Worm (Caenorhabditis elegans): ENCODE measurements around the gene gldi-3.
A peak's percentile ranks its signal among the peaks of the same experiment; 100 is the strongest.

gldi-3 gene

DNA sequence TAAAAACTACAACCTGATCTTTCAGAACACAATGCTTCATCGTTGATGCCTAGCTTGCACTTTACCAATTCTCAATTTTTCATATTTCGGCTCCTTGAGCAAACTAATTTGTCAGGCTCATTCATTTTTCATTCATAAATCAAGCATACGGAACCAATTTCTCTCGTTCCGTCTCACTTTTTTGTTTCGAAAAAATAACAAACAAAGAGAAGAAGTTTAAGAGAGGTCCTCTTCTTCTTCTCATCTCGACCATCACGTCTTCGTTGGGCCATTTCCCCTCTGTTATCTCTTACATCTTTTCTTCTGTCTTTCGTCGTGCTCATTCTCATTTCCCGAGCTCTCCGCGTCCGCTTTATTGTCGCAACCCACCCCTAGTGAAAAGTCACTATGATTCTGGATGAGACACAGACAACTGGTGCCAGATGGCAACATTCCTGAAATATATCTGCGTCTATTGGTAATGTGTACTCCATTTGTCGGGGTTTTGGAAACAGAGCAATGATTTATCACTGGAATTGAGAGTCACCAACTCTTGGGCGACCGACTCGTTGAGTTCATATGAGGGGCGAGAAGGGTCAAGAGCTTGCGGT is 15.1 kb downstream of the gldi-3 start:
- TF ChIP-seq nhr-120 (GFP tag; IDR thresholded peaks at IDR 0.05) (no peak), F55B11.4 (tag; optimal IDR thresholded peaks at IDR 0.05; ENCODE audit: borderline replicate concordance, insufficient read depth) (no peak), hmg-1.2 (GFP tag; IDR thresholded peaks at IDR 0.05) (no peak), egl-18 (GFP tag; IDR thresholded peaks at IDR 0.05) (no peak), ceh-79 (tag; optimal IDR thresholded peaks at IDR 0.05) (no peak), ama-1 (optimal IDR thresholded peaks at IDR 0.05) (no peak), ama-1 (GFP tag; optimal IDR thresholded peaks at IDR 0.05) (no peak), B0261.1 (tag; optimal IDR thresholded peaks at IDR 0.05) (no peak), snpc-3.4 (tag; optimal IDR thresholded peaks at IDR 0.05) (no peak), chd-7 (tag; optimal IDR thresholded peaks at IDR 0.05) (no peak), madf-6 (GFP tag; IDR thresholded peaks at IDR 0.05) (no peak), F49E8.2 (tag; optimal IDR thresholded peaks at IDR 0.05; ENCODE audit: insufficient read depth) (no peak), lin-26 (GFP tag; IDR thresholded peaks at IDR 0.05) (no peak), Y53G8AR.9 (GFP tag; conservative IDR thresholded peaks at IDR 0.05) (no peak), T26A5.8 (tag; optimal IDR thresholded peaks at IDR 0.05) (no peak), ztf-26 (tag; optimal IDR thresholded peaks at IDR 0.05) (no peak), F10E7.11 (tag; optimal IDR thresholded peaks at IDR 0.05) (no peak), ceh-40 (GFP tag; IDR thresholded peaks at IDR 0.05) (no peak), aptf-2 (GFP tag; conservative IDR thresholded peaks at IDR 0.05) (no peak)

DNA sequence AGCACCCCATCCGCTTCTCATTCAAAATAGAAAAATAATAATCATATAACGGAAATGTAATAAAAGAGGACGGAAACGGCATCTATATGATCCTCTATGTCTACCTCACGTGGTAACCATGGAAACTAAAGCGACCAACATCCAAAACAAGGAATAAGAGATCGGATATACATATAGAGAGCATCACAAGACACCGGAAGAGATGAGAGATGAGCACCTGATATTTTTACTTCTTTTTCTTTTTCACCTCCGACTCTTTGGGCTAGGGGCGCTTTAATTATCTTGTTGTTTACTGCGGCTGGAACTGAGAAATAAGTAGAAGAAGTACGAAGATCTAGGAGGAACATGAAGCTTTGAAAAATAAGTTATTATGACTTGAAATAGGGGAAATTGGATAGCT is 16.1 kb downstream of the gldi-3 start:
- TF ChIP-seq bed-1 (GFP tag; IDR thresholded peaks at IDR 0.05) (no peak), F55B11.4 (tag; optimal IDR thresholded peaks at IDR 0.05; ENCODE audit: borderline replicate concordance, insufficient read depth) (no peak), B0035.1 (tag; optimal IDR thresholded peaks at IDR 0.05) (no peak), him-1 (tag; optimal IDR thresholded peaks at IDR 0.05) (no peak), ceh-100 (GFP tag; IDR thresholded peaks at IDR 0.05) (no peak), nhr-179 (tag; optimal IDR thresholded peaks at IDR 0.05) (no peak), madf-8 (GFP tag; conservative IDR thresholded peaks at IDR 0.05) (no peak), D2030.7 (GFP tag; IDR thresholded peaks at IDR 0.05) (no peak), lir-1 (GFP tag; conservative IDR thresholded peaks at IDR 0.05) (no peak), efl-1 (GFP tag; optimal IDR thresholded peaks at IDR 0.05) (no peak), cebp-1 (GFP tag; IDR thresholded peaks at IDR 0.05) (no peak), cebp-1 (tag; optimal IDR thresholded peaks at IDR 0.05) (no peak), hmg-20 (GFP tag; IDR thresholded peaks at IDR 0.05) (no peak), attf-6 (GFP tag; IDR thresholded peaks at IDR 0.05) (no peak), C17E4.6 (GFP tag; IDR thresholded peaks at IDR 0.05) (no peak), nhr-90 (tag; optimal IDR thresholded peaks at IDR 0.05) (no peak), sea-2 (GFP tag; IDR thresholded peaks at IDR 0.05) (no peak), snpc-1.1 (tag; optimal IDR thresholded peaks at IDR 0.05; ENCODE audit: insufficient read depth) (no peak), snpc-3.4 (tag; optimal IDR thresholded peaks at IDR 0.05) (no peak)

DNA sequence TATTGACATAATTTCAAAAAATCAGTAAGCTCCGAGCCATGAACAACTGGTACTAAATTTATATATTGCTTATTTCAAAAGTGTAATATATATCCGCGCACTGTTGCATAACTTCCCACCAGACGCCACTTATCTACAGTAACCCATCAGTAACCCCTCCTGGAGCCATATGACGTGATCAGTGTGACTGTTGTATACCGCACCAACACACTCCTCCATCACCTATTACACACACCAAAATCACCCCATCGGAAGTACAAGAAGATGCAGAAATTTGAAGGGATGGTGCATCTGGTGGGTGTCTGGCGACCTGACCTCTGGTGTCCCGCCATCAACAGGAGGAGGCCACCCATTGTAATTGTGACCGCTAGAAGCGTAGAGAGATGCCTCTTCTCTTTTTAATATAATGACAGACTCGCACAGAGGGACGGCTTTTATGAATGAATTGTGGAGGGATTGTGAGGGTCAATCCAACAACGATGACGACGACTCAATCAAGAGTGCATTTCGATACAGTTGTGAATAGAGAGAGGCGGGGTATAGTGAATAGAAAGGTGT is 17.0 kb downstream of the gldi-3 start:
- TF ChIP-seq zfh-2 (GFP tag; conservative IDR thresholded peaks at IDR 0.05) = 0 out of 2 replicates have a peak, but pooled peaks have one; percentile 9
- no peak for TF ChIP-seq dpl-1 (GFP tag; optimal IDR thresholded peaks at IDR 0.05)
